Worm (Caenorhabditis elegans) whole organism, young adult: Measurements from ENCODE around the gene Y40A1A.3.
"Not testable (repeated sequence)": the region's sequence is repeated elsewhere in the genome, so short reads cannot be mapped to it uniquely, and the experiment has no call there.

ENCODE experiments used
- C06A6.2 ChIP-seq: fragments of 200-800 bp; sonication (Bioruptor generic); conservative IDR thresholded peaks from 2 replicates; pipeline ENCODE4 v1.3.6; 2022; ENCODE audit warnings: missing genetic modification characterization, missing compliant biosample characterization
- C17E4.6 ChIP-seq: fragments of 200-800 bp; sonication (Bioruptor generic); IDR thresholded peaks from 2 replicates; pipeline ENCODE4 v1.3.6; 2022; ENCODE audit warnings: missing genetic modification reagents, missing genetic modification characterization, missing compliant biosample characterization
- D2030.7 ChIP-seq: fragments of 200-800 bp; sonication (Bioruptor generic); IDR thresholded peaks from 2 replicates; pipeline ENCODE4 v1.3.6; 2022; ENCODE audit warnings: missing genetic modification reagents, missing genetic modification characterization, missing compliant biosample characterization
- K12H6.12 ChIP-seq: fragments of 200-800 bp; sonication (Bioruptor generic); optimal IDR thresholded peaks from 2 replicates; lab custom pipeline; 2018; ENCODE audit warnings: mild to moderate bottlenecking, missing genetic modification characterization, missing compliant biosample characterization
- T07F8.4 ChIP-seq: sonication (generic microtip); optimal IDR thresholded peaks from 2 replicates; lab custom pipeline; 2016; ENCODE audit warnings: mild to moderate bottlenecking, missing genetic modification characterization, moderate library complexity, missing compliant biosample characterization
- ccch-3 ChIP-seq: fragments of 200-800 bp; sonication (Bioruptor generic); optimal IDR thresholded peaks from 2 replicates; lab custom pipeline; 2018; ENCODE audit warnings: mild to moderate bottlenecking, missing genetic modification characterization, missing compliant biosample characterization
- ceh-79 ChIP-seq: sonication (generic microtip); optimal IDR thresholded peaks from 2 replicates; lab custom pipeline; 2017; ENCODE audit warnings: mild to moderate bottlenecking, missing genetic modification characterization, missing compliant biosample characterization
- ceh-91 ChIP-seq: fragments of 200-800 bp; sonication (Bioruptor generic); IDR thresholded peaks from 2 replicates; pipeline ENCODE4 v1.3.6; 2022; ENCODE audit warnings: missing genetic modification reagents, missing genetic modification characterization, missing compliant biosample characterization
- dox-1 ChIP-seq: fragments of 200-800 bp; sonication (Bioruptor generic); IDR thresholded peaks from 2 replicates; pipeline ENCODE4 v1.3.6; 2022; ENCODE audit warnings: missing genetic modification reagents, missing genetic modification characterization, missing compliant biosample characterization
- dpl-1 ChIP-seq: fragments of 150-350 bp; optimal IDR thresholded peaks from 2 replicates; lab custom pipeline; 2014; ENCODE audit warnings: missing biosample characterization, missing genetic modification reagents, missing genetic modification characterization
- efl-1 ChIP-seq: fragments of 150-350 bp; optimal IDR thresholded peaks from 2 replicates; lab custom pipeline; 2014; ENCODE audit warnings: missing biosample characterization, missing genetic modification reagents, missing genetic modification characterization
- egrh-3 ChIP-seq: fragments of 200-800 bp; sonication (Bioruptor generic); IDR thresholded peaks from 2 replicates; pipeline ENCODE4 v1.3.6; 2022; ENCODE audit warnings: missing genetic modification reagents, missing genetic modification characterization, missing compliant biosample characterization
- ekl-4 ChIP-seq: fragments of 200-800 bp; sonication (Bioruptor generic); IDR thresholded peaks from 2 replicates; pipeline ENCODE4 v1.3.6; 2022; ENCODE audit warnings: missing genetic modification reagents, missing genetic modification characterization, missing compliant biosample characterization
- gei-17 ChIP-seq: fragments of 200-800 bp; sonication (Bioruptor generic); optimal IDR thresholded peaks from 2 replicates; lab custom pipeline; 2018; ENCODE audit warnings: mild to moderate bottlenecking, missing genetic modification characterization, missing compliant biosample characterization
- hmg-1.2 ChIP-seq: fragments of 200-800 bp; sonication (Bioruptor generic); IDR thresholded peaks from 2 replicates; pipeline ENCODE4 v1.3.6; 2022; ENCODE audit warnings: missing genetic modification reagents, missing genetic modification characterization, missing compliant biosample characterization
- lin-54 ChIP-seq: fragments of 200-800 bp; sonication (Bioruptor generic); optimal IDR thresholded peaks from 2 replicates; lab custom pipeline; 2018; ENCODE audit warnings: mild to moderate bottlenecking, missing genetic modification characterization, missing compliant biosample characterization
- lsy-27 ChIP-seq: sonication (generic microtip); optimal IDR thresholded peaks from 2 replicates; lab custom pipeline; 2017; ENCODE audit warnings: missing genetic modification characterization, mild to moderate bottlenecking, missing compliant biosample characterization, antibody characterized with exemption, missing genotype, borderline replicate concordance; ENCODE audit not compliant: insufficient read depth
- madf-6 ChIP-seq: fragments of 200-800 bp; sonication (Bioruptor generic); IDR thresholded peaks from 2 replicates; pipeline ENCODE4 v1.3.6; 2022; ENCODE audit warnings: missing genetic modification reagents, missing genetic modification characterization, missing compliant biosample characterization
- nhr-120 ChIP-seq: fragments of 200-800 bp; sonication (Bioruptor generic); IDR thresholded peaks from 2 replicates; pipeline ENCODE4 v1.3.6; 2022; ENCODE audit warnings: missing genetic modification characterization, missing compliant biosample characterization
- nhr-179 ChIP-seq: sonication (generic microtip); optimal IDR thresholded peaks from 2 replicates; lab custom pipeline; 2016; ENCODE audit warnings: mild to moderate bottlenecking, missing genetic modification characterization, missing compliant biosample characterization
- rpc-1 ChIP-seq, 2 experiments: fragments of 150-350 bp in 1 of 2; sonication (generic microtip) in 1 of 2; optimal IDR thresholded peaks; 2 replicates each; lab custom pipeline; 2014 to 2018; ENCODE audit warnings: missing biosample characterization in 1 of 2, missing genetic modification characterization in 1 of 2, missing genetic modification reagents in 1 of 2, missing genotype in 1 of 2
- sdz-38 ChIP-seq: sonication (generic microtip); optimal IDR thresholded peaks from 2 replicates; lab custom pipeline; 2016; ENCODE audit warnings: missing genotype, missing genetic modification characterization, missing compliant biosample characterization
- sea-2 ChIP-seq: fragments of 200-800 bp; sonication (Bioruptor generic); IDR thresholded peaks from 2 replicates; pipeline ENCODE4 v1.3.6; 2022; ENCODE audit warnings: missing genetic modification characterization, missing compliant biosample characterization
- snpc-1.3 ChIP-seq: sonication (generic microtip); optimal IDR thresholded peaks from 2 replicates; lab custom pipeline; 2017; ENCODE audit warnings: missing genetic modification characterization, mild to moderate bottlenecking, missing compliant biosample characterization, antibody characterized with exemption, moderate library complexity, missing genotype, missing genetic modification reagents; ENCODE audit not compliant: insufficient read depth
- snpc-3.4 ChIP-seq: sonication (generic microtip); optimal IDR thresholded peaks from 2 replicates; lab custom pipeline; 2017; ENCODE audit warnings: missing genetic modification characterization, mild to moderate bottlenecking, missing compliant biosample characterization, antibody characterized with exemption, moderate library complexity, missing genotype, missing genetic modification reagents
- snpc-4 ChIP-seq, 5 experiments: fragments of 150-350 bp in 1 of 5; sonication (generic microtip) in 4 of 5; optimal IDR thresholded peaks; 2 replicates each; lab custom pipeline; 2014 to 2018; ENCODE audit warnings: missing genetic modification characterization in 5 of 5, missing biosample characterization in 3 of 5, antibody characterized with exemption in 2 of 5, mild to moderate bottlenecking in 2 of 5, missing compliant biosample characterization in 2 of 5, missing genotype in 2 of 5, moderate library complexity in 2 of 5, missing genetic modification reagents in 1 of 5
- sptf-2 ChIP-seq: fragments of 200-800 bp; sonication (Bioruptor generic); optimal IDR thresholded peaks from 2 replicates; lab custom pipeline; 2018; ENCODE audit warnings: mild to moderate bottlenecking, missing genetic modification characterization, missing compliant biosample characterization
- tbp1 ChIP-seq: fragments of 200-800 bp; sonication (Bioruptor generic); optimal IDR thresholded peaks from 2 replicates; lab custom pipeline; 2018; ENCODE audit warnings: mild to moderate bottlenecking, missing genetic modification characterization, missing compliant biosample characterization
- xnd-1 ChIP-seq: sonication (generic microtip); optimal IDR thresholded peaks from 2 replicates; lab custom pipeline; 2016; ENCODE audit warnings: missing genotype, missing genetic modification reagents, missing genetic modification characterization, missing compliant biosample characterization
- zfh-2 ChIP-seq: fragments of 200-800 bp; sonication (Bioruptor generic); conservative IDR thresholded peaks from 2 replicates; pipeline ENCODE4 v1.3.6; 2022; ENCODE audit warnings: missing genetic modification reagents, missing genetic modification characterization, missing compliant biosample characterization
- ztf-18 ChIP-seq: sonication (generic microtip); optimal IDR thresholded peaks from 2 replicates; lab custom pipeline; 2016; ENCODE audit warnings: missing genotype, mild to moderate bottlenecking, missing genetic modification characterization, missing compliant biosample characterization

Y40A1A.3 gene

ce11 chrX:1994141-1994540, 3.7 kb downstream of the Y40A1A.3 start:
- TF ChIP-seq tbp1 (GFP tag; lab: Kevin White, UChicago): peak; percentile 54
- not testable (repeated sequence) for TF ChIP-seq rpc-1 (optimal IDR thresholded peaks at IDR 0.05; lab: Kevin White, UChicago)
- peak; percentile 52 for TF ChIP-seq rpc-1 (tag; optimal IDR thresholded peaks at IDR 0.05; lab: Kevin White, UChicago)
- TF ChIP-seq, all 124 proteins: peak for 2; not testable (repeated sequence) for 122

DNA sequence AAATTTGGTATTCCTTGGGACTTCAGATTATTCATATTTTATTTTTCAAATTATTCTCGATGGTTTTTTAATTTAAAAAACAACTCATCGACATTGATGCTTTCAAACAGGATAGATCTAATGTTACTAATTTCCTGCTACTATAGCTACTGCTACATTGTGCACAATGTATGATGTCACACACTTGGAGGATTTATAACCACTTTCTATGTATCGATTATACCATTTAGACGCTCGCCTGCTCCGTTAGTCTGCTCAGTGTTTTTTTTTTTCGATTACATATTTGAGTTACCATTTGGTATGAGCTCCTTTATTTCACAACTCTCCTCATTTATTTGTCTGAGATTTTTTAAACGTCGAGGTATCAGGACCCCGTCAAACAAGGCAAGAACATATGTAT, 7.4 kb downstream of the Y40A1A.3 start, which contains the start of gene Y40A1A.2:
TSS of gene Y40A1A.2 (plus strand) at position 301 of the 400 bp plus-strand sequence.
- TF ChIP-seq sdz-38 (tag; lab: Kevin White, UChicago) (no peak), ceh-91 (GFP tag; lab: Robert Waterston, UW) (no peak), nhr-179 (no peak), ekl-4 (GFP tag; lab: Robert Waterston, UW) (no peak), nhr-120 (GFP tag; lab: Robert Waterston, UW) (no peak), dpl-1 (GFP tag; lab: Kevin White, UChicago) (no peak), K12H6.12 (tag; lab: Kevin White, UChicago) (no peak), T07F8.4 (tag; lab: Kevin White, UChicago) (no peak)

DNA sequence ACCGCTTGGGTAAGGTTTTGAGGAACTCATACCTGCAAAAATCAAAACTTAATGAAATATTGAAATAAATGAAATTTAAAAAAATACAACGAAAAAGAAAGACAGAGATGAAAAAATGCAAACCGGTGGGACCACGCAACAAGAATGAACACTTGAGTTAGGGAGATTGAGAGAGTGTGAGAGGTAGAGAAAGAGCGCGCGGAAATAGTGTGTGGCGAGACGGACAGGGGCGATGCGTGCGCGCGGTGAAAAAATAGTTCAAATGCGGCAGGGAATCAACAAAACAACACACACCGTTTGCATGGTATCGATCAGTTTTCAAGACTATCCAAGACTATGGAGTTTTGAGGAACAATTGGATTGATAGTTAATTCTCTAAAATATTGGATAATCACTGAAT, 8.3 kb downstream of the Y40A1A.3 start, which contains the start of gene meg-3:
TSS of gene meg-3 (minus strand) at position 32 of the 400 bp plus-strand sequence.
- no peak for TF ChIP-seq ccch-3 (GFP tag; lab: Kevin White, UChicago)
- peak; percentile 2 for TF ChIP-seq efl-1 (GFP tag; lab: Kevin White, UChicago)
- TF ChIP-seq dox-1 (GFP tag; lab: Robert Waterston, UW): peak; percentile 48; the same call in 1 of the 2 replicates
- TF ChIP-seq hmg-1.2: peak; percentile 79
- no peak for TF ChIP-seq snpc-1.3 (tag; lab: Kevin White, UChicago)
- 0 out of 2 replicates have a peak, but pooled peaks have one; percentile 17 for TF ChIP-seq D2030.7 (GFP tag; lab: Robert Waterston, UW)
- TF ChIP-seq gei-17 (GFP tag; lab: Kevin White, UChicago): peak; percentile 58

DNA sequence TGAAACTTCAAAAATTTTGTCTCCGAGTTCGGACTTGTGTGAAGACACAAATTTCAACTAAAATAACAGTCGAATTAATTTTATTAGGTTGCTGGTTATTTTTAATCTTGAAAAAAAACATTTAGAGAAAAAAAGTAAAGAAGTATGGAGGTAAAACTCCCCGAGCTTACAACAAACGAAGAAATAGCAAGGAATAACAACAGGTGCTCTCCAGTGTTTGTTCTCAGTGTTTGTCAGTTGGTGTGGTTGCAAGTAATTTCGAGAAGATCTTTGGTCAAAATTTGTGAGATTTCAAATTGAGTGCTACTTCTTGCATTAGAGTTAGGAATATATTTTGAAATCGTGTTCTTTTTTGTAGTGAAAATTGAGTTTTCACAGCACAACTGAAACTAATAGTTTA, 13.0 kb downstream of the Y40A1A.3 start:
- no peak for TF ChIP-seq C17E4.6 (GFP tag; lab: Robert Waterston, UW)
- TF ChIP-seq, all 124 proteins: peak for 0

- TF ChIP-seq zfh-2 (GFP tag; lab: Robert Waterston, UW) (no peak), ceh-79 (tag; lab: Kevin White, UChicago) (no peak), C06A6.2 (no peak), nhr-179 (no peak), snpc-3.4 (no peak), xnd-1 (tag; lab: Kevin White, UChicago) (no peak), lin-54 (GFP tag; lab: Kevin White, UChicago) (no peak), sptf-2 (no peak), sea-2 (GFP tag; lab: Robert Waterston, UW) (no peak), ztf-18 (no peak), ekl-4 (GFP tag; lab: Robert Waterston, UW) (no peak), snpc-4 (GFP tag; optimal IDR thresholded peaks at IDR 0.05; lab: Kevin White, UChicago) (no peak), snpc-4 (tag; optimal IDR thresholded peaks at IDR 0.05; lab: Kevin White, UChicago) (no peak)
These were observed 16.2 kb downstream of the Y40A1A.3 start for ce11 chrX:1981654-1982053.

DNA sequence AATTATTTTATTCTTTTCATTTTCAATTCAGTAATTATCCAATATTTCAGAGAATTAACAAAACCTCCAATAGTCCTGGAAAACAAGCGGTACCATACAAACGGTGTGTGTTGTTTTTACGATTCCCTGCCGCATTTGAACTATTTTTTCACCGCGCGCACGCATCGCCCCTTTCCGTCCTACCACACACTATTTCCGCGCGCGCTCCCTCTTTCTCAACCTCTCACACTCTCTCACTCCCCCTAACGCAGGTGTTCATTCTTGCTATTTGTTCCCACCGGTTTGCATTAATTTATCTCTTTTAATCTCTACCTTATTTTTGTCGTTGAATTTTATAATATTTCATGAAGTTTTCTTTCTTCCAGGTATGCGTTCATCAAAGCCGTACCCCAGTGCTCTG, 20.1 kb downstream of the Y40A1A.3 start, which contains the start of gene F52D2.12:
TSS of gene F52D2.12 (plus strand) at position 307 of the 400 bp plus-strand sequence.
- TF ChIP-seq madf-6 (peak; percentile 33; the same call in 1 of the 2 replicates), efl-1 (GFP tag; lab: Kevin White, UChicago) (peak; percentile 42), lsy-27 (tag; lab: Kevin White, UChicago) (no peak), hmg-1.2 (peak; percentile 29; the same call in 1 of the 2 replicates), egrh-3 (GFP tag; lab: Robert Waterston, UW) (0 out of 2 replicates have a peak, but pooled peaks have one; percentile 14)
